Fruit fly (Drosophila melanogaster) whole organism, embryonic: Measurements from ENCODE around the gene CG10943.

Experiments
- B-H2 ChIP-seq: fragments of 200-800 bp; sonication (Bioruptor generic); optimal IDR thresholded peaks from 2 replicates; lab custom pipeline; 2018; ENCODE audit warnings: missing biosample characterization, mild to moderate bottlenecking, missing genetic modification characterization
- C15 ChIP-seq: fragments of 200-800 bp; sonication (Bioruptor generic); IDR thresholded peaks from 3 replicates; pipeline ENCODE4 v1.3.6; 2022; ENCODE audit warnings: missing biosample characterization, missing genetic modification characterization
- CG10267 ChIP-seq: fragments of 200-800 bp; sonication (Bioruptor generic); optimal IDR thresholded peaks from 2 replicates; lab custom pipeline; 2018; ENCODE audit warnings: missing biosample characterization, mild to moderate bottlenecking, missing genetic modification characterization, moderate library complexity
- CG10274 ChIP-seq: fragments of 200-800 bp; sonication (Bioruptor generic); optimal IDR thresholded peaks from 3 replicates; lab custom pipeline; 2017; ENCODE audit warnings: missing biosample characterization, mild to moderate bottlenecking, missing genetic modification characterization
- CG14050 ChIP-seq: fragments of 200-800 bp; sonication (Bioruptor generic); IDR thresholded peaks from 3 replicates; pipeline ENCODE4 v1.3.6; 2022; ENCODE audit warnings: missing biosample characterization, missing genetic modification characterization
- CG14667 ChIP-seq: fragments of 200-800 bp; sonication (Bioruptor generic); IDR thresholded peaks from 2 replicates; pipeline ENCODE4 v1.3.6; 2022; ENCODE audit warnings: missing biosample characterization, missing genetic modification characterization
- CG14965 ChIP-seq: fragments of 200-800 bp; sonication (Bioruptor generic); optimal IDR thresholded peaks from 2 replicates; lab custom pipeline; 2016; ENCODE audit warnings: missing biosample characterization, missing genetic modification characterization, borderline replicate concordance
- CG15696 ChIP-seq: fragments of 200-800 bp; sonication (Bioruptor generic); optimal IDR thresholded peaks from 2 replicates; lab custom pipeline; 2019; ENCODE audit warnings: missing biosample characterization, mild to moderate bottlenecking, missing genetic modification characterization, moderate library complexity
- CG18262 ChIP-seq: fragments of 200-800 bp; optimal IDR thresholded peaks from 3 replicates; lab custom pipeline; 2019; ENCODE audit warnings: missing biosample characterization, mild to moderate bottlenecking, missing genetic modification characterization, moderate library complexity
- CG1832 ChIP-seq: fragments of 200-800 bp; sonication (Bioruptor generic); optimal IDR thresholded peaks from 2 replicates; lab custom pipeline; 2017; ENCODE audit warnings: missing biosample characterization, mild to moderate bottlenecking, missing genetic modification characterization, inconsistent platforms
- CG18764 ChIP-seq: fragments of 200-800 bp; sonication (Bioruptor generic); optimal IDR thresholded peaks from 3 replicates; lab custom pipeline; 2016; ENCODE audit warnings: missing biosample characterization, missing genetic modification characterization
- CG2120 ChIP-seq: fragments of 200-800 bp; sonication (Bioruptor generic); optimal IDR thresholded peaks from 3 replicates; lab custom pipeline; 2016; ENCODE audit warnings: missing biosample characterization, missing genetic modification characterization
- CG2199 ChIP-seq: fragments of 200-800 bp; sonication (Bioruptor generic); IDR thresholded peaks from 3 replicates; pipeline ENCODE4 v1.3.6; 2022; ENCODE audit warnings: missing biosample characterization, missing genetic modification characterization
- CG2202 ChIP-seq: fragments of 200-800 bp; sonication (Bioruptor generic); optimal IDR thresholded peaks from 2 replicates; lab custom pipeline; 2018; ENCODE audit warnings: missing biosample characterization, mild to moderate bottlenecking, missing genetic modification characterization
- CG30020 ChIP-seq: fragments of 200-800 bp; optimal IDR thresholded peaks from 2 replicates; lab custom pipeline; 2019; ENCODE audit warnings: missing biosample characterization, mild to moderate bottlenecking, missing genetic modification characterization, moderate library complexity
- CG32532 ChIP-seq: fragments of 200-800 bp; sonication (Bioruptor generic); IDR thresholded peaks from 2 replicates; pipeline ENCODE4 v1.3.6; 2022; ENCODE audit warnings: missing biosample characterization, missing genetic modification characterization
- CG3838 ChIP-seq: fragments of 200-800 bp; sonication (Bioruptor generic); optimal IDR thresholded peaks from 3 replicates; lab custom pipeline; 2016; ENCODE audit warnings: missing biosample characterization, missing genetic modification characterization
- CG5180 ChIP-seq: fragments of 200-800 bp; sonication (Bioruptor generic); optimal IDR thresholded peaks from 3 replicates; lab custom pipeline; 2017; ENCODE audit warnings: missing biosample characterization, missing genetic modification characterization, mild to moderate bottlenecking, moderate library complexity, missing genetic modification reagents
- CG6765 ChIP-seq: fragments of 200-800 bp; sonication (Bioruptor generic); optimal IDR thresholded peaks from 3 replicates; lab custom pipeline; 2017; ENCODE audit warnings: missing biosample characterization, mild to moderate bottlenecking, missing genetic modification characterization
- CG8478 ChIP-seq: fragments of >200 bp; optimal IDR thresholded peaks from 2 replicates; lab custom pipeline; 2018
- CG8924 ChIP-seq: fragments of 200-800 bp; optimal IDR thresholded peaks from 3 replicates; lab custom pipeline; 2019; ENCODE audit warnings: missing biosample characterization, mild to moderate bottlenecking, missing genetic modification characterization, moderate library complexity
- CG9215 ChIP-seq: fragments of 200-800 bp; sonication (Bioruptor generic); IDR thresholded peaks from 2 replicates; pipeline ENCODE4 v1.3.6; 2022; ENCODE audit warnings: missing biosample characterization, missing genetic modification characterization
- Dfd ChIP-seq, 2 experiments: fragments of >200 bp; optimal IDR thresholded peaks; 2 replicates each; lab custom pipeline; 2017; ENCODE audit warnings: missing biosample characterization in 2 of 2, missing genetic modification characterization in 2 of 2
- Dip3 ChIP-seq: fragments of 200-800 bp; sonication (Bioruptor generic); optimal IDR thresholded peaks from 3 replicates; lab custom pipeline; 2016; ENCODE audit warnings: missing biosample characterization, missing genetic modification characterization
- H15 ChIP-seq: fragments of 200-800 bp; sonication (Bioruptor generic); IDR thresholded peaks from 3 replicates; pipeline ENCODE4 v1.3.6; 2022; ENCODE audit warnings: missing biosample characterization, missing genetic modification characterization
- Hmr ChIP-seq: fragments of 200-800 bp; sonication (Bioruptor generic); optimal IDR thresholded peaks from 3 replicates; lab custom pipeline; 2017; ENCODE audit warnings: mild to moderate bottlenecking, missing biosample characterization, missing genetic modification reagents, missing genetic modification characterization
- NC2α ChIP-seq: fragments of 200-800 bp; sonication (Bioruptor generic); optimal IDR thresholded peaks from 2 replicates; lab custom pipeline; 2016; ENCODE audit warnings: missing biosample characterization, missing genetic modification characterization
- Sry-δ ChIP-seq: fragments of 200-800 bp; sonication (Bioruptor generic); optimal IDR thresholded peaks from 2 replicates; lab custom pipeline; 2016; ENCODE audit warnings: missing biosample characterization, missing genetic modification characterization
- Tbp ChIP-seq: fragments of >200 bp; optimal IDR thresholded peaks from 2 replicates; lab custom pipeline; 2018; ENCODE audit warnings: missing biosample characterization, missing genetic modification characterization
- Vsx1 ChIP-seq: fragments of 200-800 bp; sonication (Bioruptor generic); optimal IDR thresholded peaks from 2 replicates; lab custom pipeline; 2017; ENCODE audit warnings: missing biosample characterization, mild to moderate bottlenecking, missing genetic modification characterization, missing genetic modification reagents
- abd-A ChIP-seq: fragments of 200-800 bp; sonication (Bioruptor generic); optimal IDR thresholded peaks from 3 replicates; lab custom pipeline; 2019; ENCODE audit warnings: missing biosample characterization, mild to moderate bottlenecking, missing genetic modification characterization, moderate library complexity
- ara ChIP-seq: fragments of 200-800 bp; sonication (Bioruptor generic); IDR thresholded peaks from 2 replicates; pipeline ENCODE4 v1.3.6; 2022; ENCODE audit warnings: missing biosample characterization, missing genetic modification characterization
- az2 ChIP-seq: fragments of 200-800 bp; sonication (Bioruptor generic); optimal IDR thresholded peaks from 3 replicates; lab custom pipeline; 2016; ENCODE audit warnings: missing biosample characterization, missing genetic modification characterization
- cato ChIP-seq: fragments of 200-800 bp; sonication (Bioruptor generic); optimal IDR thresholded peaks from 2 replicates; lab custom pipeline; 2016; ENCODE audit warnings: missing biosample characterization, missing genetic modification characterization, borderline replicate concordance
- croc ChIP-seq: fragments of 200-800 bp; sonication (Bioruptor generic); conservative IDR thresholded peaks from 3 replicates; pipeline ENCODE4 v1.3.6; 2022; ENCODE audit warnings: missing biosample characterization, missing genetic modification characterization
- dati ChIP-seq: fragments of 200-800 bp; sonication (Bioruptor generic); IDR thresholded peaks from 2 replicates; pipeline ENCODE4 v1.3.6; 2022; ENCODE audit warnings: missing biosample characterization, missing genetic modification characterization
- ewg ChIP-seq: fragments of 200-800 bp; sonication (Bioruptor generic); optimal IDR thresholded peaks from 3 replicates; lab custom pipeline; 2017; ENCODE audit warnings: mild to moderate bottlenecking, missing biosample characterization, missing genetic modification reagents, missing genetic modification characterization
- inv ChIP-seq: fragments of 200-800 bp; sonication (Bioruptor generic); IDR thresholded peaks from 2 replicates; pipeline ENCODE4 v1.3.6; 2022; ENCODE audit warnings: missing biosample characterization, missing genetic modification characterization; ENCODE audit not compliant: partially characterized antibody
- ken ChIP-seq: fragments of 200-800 bp; sonication (Bioruptor generic); IDR thresholded peaks from 3 replicates; pipeline ENCODE4 v1.3.6; 2022; ENCODE audit warnings: missing biosample characterization, missing genetic modification characterization
- lov ChIP-seq, 2 experiments: fragments of 200-800 bp in 1 of 2; fragments of >200 bp in 1 of 2; sonication (Bioruptor generic) in 1 of 2; IDR thresholded peaks in 1 of 2; optimal IDR thresholded peaks in 1 of 2; 2 replicates in 1 of 2; 3 replicates in 1 of 2; pipeline versions ENCODE4 v1.3.6 to Lab custom; 2017 to 2022; ENCODE audit warnings: missing biosample characterization in 1 of 2, missing genetic modification characterization in 1 of 2
- mirr ChIP-seq: fragments of 200-800 bp; sonication (Bioruptor generic); optimal IDR thresholded peaks from 3 replicates; lab custom pipeline; 2018; ENCODE audit warnings: missing biosample characterization, mild to moderate bottlenecking, missing genetic modification characterization
- run ChIP-seq: fragments of 200-800 bp; sonication (Bioruptor generic); optimal IDR thresholded peaks from 3 replicates; lab custom pipeline; 2018; ENCODE audit warnings: missing biosample characterization, mild to moderate bottlenecking, missing genetic modification characterization
- sens ChIP-seq: fragments of 200-800 bp; sonication (Bioruptor generic); peaks from one replicate; lab custom pipeline; 2016; ENCODE audit warnings: missing biosample characterization, missing genetic modification characterization
- seq ChIP-seq: fragments of 200-800 bp; sonication (Bioruptor generic); IDR thresholded peaks from 2 replicates; pipeline ENCODE4 v1.3.6; 2022; ENCODE audit warnings: missing biosample characterization, missing genetic modification characterization
- sisA ChIP-seq: fragments of 200-800 bp; sonication (Bioruptor generic); IDR thresholded peaks from 2 replicates; pipeline ENCODE4 v1.3.6; 2022; ENCODE audit warnings: missing biosample characterization, missing genetic modification characterization
- slbo ChIP-seq: fragments of 200-800 bp; sonication (Bioruptor generic); IDR thresholded peaks from 2 replicates; pipeline ENCODE4 v1.3.6; 2022; ENCODE audit warnings: missing biosample characterization, missing genetic modification characterization
- stc ChIP-seq: fragments of 200-800 bp; sonication (Bioruptor generic); IDR thresholded peaks from 2 replicates; pipeline ENCODE4 v1.3.6; 2022; ENCODE audit warnings: missing biosample characterization, missing genetic modification characterization
- tgo ChIP-seq: fragments of 200-800 bp; sonication (Bioruptor generic); IDR thresholded peaks from 3 replicates; pipeline ENCODE4 v1.3.6; 2022; ENCODE audit warnings: missing biosample characterization, missing genetic modification characterization
- tin ChIP-seq: fragments of 200-800 bp; sonication (Bioruptor generic); optimal IDR thresholded peaks from 3 replicates; lab custom pipeline; 2016; ENCODE audit warnings: missing biosample characterization, missing genetic modification characterization
- toy ChIP-seq: fragments of 200-800 bp; sonication (Bioruptor generic); IDR thresholded peaks from 2 replicates; pipeline ENCODE4 v1.3.6; 2022; ENCODE audit warnings: missing biosample characterization, missing genetic modification characterization
- trem ChIP-seq: fragments of 200-800 bp; optimal IDR thresholded peaks from 3 replicates; lab custom pipeline; 2019; ENCODE audit warnings: missing biosample characterization, mild to moderate bottlenecking, missing genetic modification characterization, moderate library complexity
- unpg ChIP-seq: fragments of 200-800 bp; sonication (Bioruptor generic); optimal IDR thresholded peaks from 3 replicates; lab custom pipeline; 2018; ENCODE audit warnings: missing biosample characterization, mild to moderate bottlenecking, missing genetic modification characterization, moderate library complexity
- z ChIP-seq: fragments of 200-800 bp; sonication (Bioruptor generic); IDR thresholded peaks from 3 replicates; pipeline ENCODE4 v1.3.6; 2022; ENCODE audit warnings: missing biosample characterization, missing genetic modification characterization

The CG10943 gene

dm6 chr3L:12874211-12874610 is 11.5 kb upstream of the CG10943 start (continued):
- TF ChIP-seq Dip3, result no peak
- TF ChIP-seq CG15696 (tag; lab: Kevin White, UChicago), result no peak
- TF ChIP-seq ewg, result no peak
- TF ChIP-seq Hmr (GFP tag; lab: Kevin White, UChicago), result peak; percentile 56
- no peak for TF ChIP-seq Tbp (GFP tag; lab: Kevin White, UChicago)
- TF ChIP-seq CG9215 (GFP tag; lab: Robert Waterston, UW), result no peak
- TF ChIP-seq croc (GFP tag; lab: Robert Waterston, UW), result no peak
- no peak for TF ChIP-seq toy (GFP tag; lab: Robert Waterston, UW)
- no peak for TF ChIP-seq trem (tag; lab: Kevin White, UChicago)
- TF ChIP-seq C15 (GFP tag; lab: Robert Waterston, UW), result no peak
- peak; percentile 69 for TF ChIP-seq CG2120 (GFP tag; lab: Kevin White, UChicago)
- TF ChIP-seq mirr (GFP tag; lab: Kevin White, UChicago), result no peak
- no peak for TF ChIP-seq NC2α
- TF ChIP-seq sens (GFP tag; lab: Kevin White, UChicago), result peak; percentile 39
- no peak for TF ChIP-seq CG30020 (tag; lab: Kevin White, UChicago)
- peak; percentile 50; the same call in 1 of the 2 replicates for TF ChIP-seq CG32532
- no peak for TF ChIP-seq CG10267 (tag; lab: Kevin White, UChicago)
- TF ChIP-seq CG10274, result no peak
- TF ChIP-seq CG14667 (GFP tag; lab: Robert Waterston, UW), result no peak
- TF ChIP-seq ara (GFP tag; lab: Robert Waterston, UW), result no peak
- TF ChIP-seq unpg (GFP tag; lab: Kevin White, UChicago), result no peak
- TF ChIP-seq seq (GFP tag; lab: Robert Waterston, UW), result no peak
- TF ChIP-seq CG2199 (GFP tag; lab: Robert Waterston, UW), result no peak
- TF ChIP-seq z (GFP tag; lab: Robert Waterston, UW), result no peak
- no peak for TF ChIP-seq CG6765
- TF ChIP-seq abd-A (tag; lab: Kevin White, UChicago), result peak; percentile 34
- TF ChIP-seq slbo (GFP tag; lab: Robert Waterston, UW), result peak; percentile 46
- peak; percentile 48; the same call in 2 of the 3 replicates for TF ChIP-seq tgo (GFP tag; lab: Robert Waterston, UW)
- TF ChIP-seq CG18764 (GFP tag; lab: Kevin White, UChicago), result no peak
- TF ChIP-seq CG2202 (tag; lab: Kevin White, UChicago), result no peak
- TF ChIP-seq Sry-δ, result no peak
- TF ChIP-seq CG8924 (tag; lab: Kevin White, UChicago), result no peak
- no peak for TF ChIP-seq H15 (GFP tag; lab: Robert Waterston, UW)
- TF ChIP-seq sisA, result 0 out of 2 replicates have a peak, but pooled peaks have one; percentile 14
- no peak for TF ChIP-seq inv
- no peak for TF ChIP-seq run
- TF ChIP-seq CG8478 (lab: Kevin White, UChicago), result no peak
- TF ChIP-seq ken (GFP tag; lab: Robert Waterston, UW), result no peak
- no peak for TF ChIP-seq CG14965 (GFP tag; lab: Kevin White, UChicago)
- no peak for TF ChIP-seq B-H2 (GFP tag; lab: Kevin White, UChicago)
- TF ChIP-seq CG14050 (GFP tag; lab: Robert Waterston, UW), result no peak
- TF ChIP-seq dati (GFP tag; lab: Robert Waterston, UW), result no peak
- TF ChIP-seq cato (GFP tag; lab: Kevin White, UChicago), result no peak
- TF ChIP-seq lov (optimal IDR thresholded peaks at IDR 0.05; lab: Kevin White, UChicago), result no peak
- no peak for TF ChIP-seq lov (GFP tag; IDR thresholded peaks at IDR 0.05; lab: Robert Waterston, UW)
- TF ChIP-seq CG5180 (GFP tag; lab: Kevin White, UChicago), result no peak
- TF ChIP-seq stc (GFP tag; lab: Robert Waterston, UW), result no peak
- TF ChIP-seq CG1832 (GFP tag; lab: Kevin White, UChicago), result no peak
- TF ChIP-seq CG18262 (tag; lab: Kevin White, UChicago), result no peak
- no peak for TF ChIP-seq Dfd (GFP tag; optimal IDR thresholded peaks at IDR 0.05; lab: Kevin White, UChicago)
- no peak for TF ChIP-seq Vsx1 (GFP tag; lab: Kevin White, UChicago)
- no peak for TF ChIP-seq tin (GFP tag; lab: Kevin White, UChicago)
- TF ChIP-seq az2 (GFP tag; lab: Kevin White, UChicago), result no peak
- TF ChIP-seq CG3838, result no peak
